Fruit fly (Drosophila melanogaster): Measurements from ENCODE around the gene ash1.

Gene ash1

DNA sequence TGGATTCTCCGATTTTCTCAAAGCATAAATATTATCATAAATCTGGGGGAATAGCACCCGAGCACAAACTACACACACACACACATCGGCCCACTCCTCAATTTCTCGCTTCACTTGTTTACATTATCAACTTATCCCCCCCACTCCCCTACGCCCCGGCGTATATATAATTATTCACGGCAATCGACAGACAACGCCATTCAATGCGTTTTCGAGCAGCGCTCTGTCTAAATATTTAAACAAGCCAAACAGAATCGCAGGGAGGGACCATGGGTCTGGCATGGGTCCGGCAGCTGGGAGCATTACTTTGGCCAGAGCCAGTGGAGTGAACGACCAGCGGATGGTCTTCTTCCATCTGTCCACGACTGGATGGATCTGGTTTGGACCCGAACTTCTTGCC is 22.9 kb downstream of the ash1 start (continued):
- TF ChIP-seq pdm3 (GFP tag; optimal IDR thresholded peaks at IDR 0.05): peak; percentile 4

dm6 chr3L:19574452-19574851 is 24.1 kb downstream of the ash1 start:
- TF ChIP-seq CG34406 (GFP tag; optimal IDR thresholded peaks at IDR 0.05) (no peak), Sox102F (GFP tag; optimal IDR thresholded peaks at IDR 0.05) (no peak), CG3032 (tag; optimal IDR thresholded peaks at IDR 0.05) (no peak), vri (GFP tag; optimal IDR thresholded peaks at IDR 0.05) (no peak), spab (GFP tag; optimal IDR thresholded peaks at IDR 0.05) (no peak), Ets21C (GFP tag; optimal IDR thresholded peaks at IDR 0.05) (no peak), CG8119 (GFP tag; IDR thresholded peaks at IDR 0.05) (no peak), CG6808 (GFP tag; optimal IDR thresholded peaks at IDR 0.05) (no peak), fd59A (GFP tag; optimal IDR thresholded peaks at IDR 0.05) (no peak), CG6163 (GFP tag; IDR thresholded peaks at IDR 0.05) (no peak), Sox15 (GFP tag; optimal IDR thresholded peaks at IDR 0.05) (no peak), CG1621 (tag; optimal IDR thresholded peaks at IDR 0.05) (no peak), lz (GFP tag; optimal IDR thresholded peaks at IDR 0.05) (no peak)

- TF ChIP-seq Hr4 (GFP tag; optimal IDR thresholded peaks at IDR 0.05): no peak
- TF ChIP-seq Blimp-1 (GFP tag; optimal IDR thresholded peaks at IDR 0.05): no peak
- no peak for TF ChIP-seq CG11902 (GFP tag; optimal IDR thresholded peaks at IDR 0.05)
- no peak for TF ChIP-seq CG8319 (GFP tag; optimal IDR thresholded peaks at IDR 0.05)
- no peak for TF ChIP-seq vri (GFP tag; optimal IDR thresholded peaks at IDR 0.05)
- no peak for TF ChIP-seq CG6854 (GFP tag; optimal IDR thresholded peaks at IDR 0.05)
- no peak for TF ChIP-seq CG3032 (tag; optimal IDR thresholded peaks at IDR 0.05)
- TF ChIP-seq CG11762 (GFP tag; optimal IDR thresholded peaks at IDR 0.05; ENCODE audit: insufficient read depth): no peak
- TF ChIP-seq dac (GFP tag; optimal IDR thresholded peaks at IDR 0.05): no peak
- no peak for TF ChIP-seq lz (GFP tag; optimal IDR thresholded peaks at IDR 0.05)
- TF ChIP-seq CG6808 (GFP tag; optimal IDR thresholded peaks at IDR 0.05): no peak
- no peak for TF ChIP-seq ss (GFP tag; optimal IDR thresholded peaks at IDR 0.05)
- no peak for TF ChIP-seq eg (GFP tag; IDR thresholded peaks at IDR 0.05)
- TF ChIP-seq esn (GFP tag; optimal IDR thresholded peaks at IDR 0.05): no peak
These were observed 29.1 kb downstream of the ash1 start for dm6 chr3L:19569407-19569806.

DNA sequence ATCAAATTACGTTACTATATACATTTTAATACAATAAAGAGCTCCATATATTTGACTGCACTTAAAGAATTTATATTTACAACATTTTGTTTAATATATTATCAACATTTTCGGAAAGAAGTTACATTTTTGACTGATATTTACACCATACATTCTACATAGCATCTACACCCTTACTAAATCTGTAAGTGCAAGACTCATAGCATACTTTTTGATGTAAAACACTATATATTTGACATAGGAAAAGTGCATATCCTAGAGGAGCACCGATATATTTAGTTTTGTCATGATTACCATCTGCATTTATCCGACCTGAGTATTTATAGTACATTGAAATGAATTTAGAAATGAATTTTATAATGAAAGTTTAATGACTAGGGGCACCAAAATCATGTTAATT is 29.6 kb downstream of the ash1 start:
- TF ChIP-seq Gug (GFP tag; IDR thresholded peaks at IDR 0.05): no peak
- no peak for TF ChIP-seq CG4318 (GFP tag; optimal IDR thresholded peaks at IDR 0.05)
- TF ChIP-seq CG9139 (GFP tag; optimal IDR thresholded peaks at IDR 0.05): no peak
- no peak for TF ChIP-seq CG1621 (tag; optimal IDR thresholded peaks at IDR 0.05)
- no peak for TF ChIP-seq dsx (GFP tag; optimal IDR thresholded peaks at IDR 0.05; ENCODE audit: poor library complexity, severe bottlenecking)

DNA sequence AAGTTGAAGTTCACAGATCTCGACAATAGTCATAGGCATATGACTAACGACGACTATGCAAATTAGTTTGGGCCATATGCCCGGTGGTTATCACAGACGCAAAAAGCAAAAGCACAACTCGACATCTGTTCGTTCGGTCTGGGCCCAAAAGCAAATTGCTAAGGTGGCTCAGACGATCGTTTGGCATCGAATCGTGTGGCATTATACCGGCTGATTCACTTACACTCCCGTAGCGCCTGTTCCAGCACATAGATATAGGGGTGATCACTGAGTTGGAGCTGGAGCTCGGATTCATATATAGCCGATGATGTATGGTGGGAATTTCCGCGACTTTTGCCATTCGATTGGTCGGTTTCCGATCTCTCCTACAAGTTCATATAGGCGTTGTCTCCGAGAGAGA is 32.4 kb downstream of the ash1 start:
- no peak for TF ChIP-seq fd59A (GFP tag; optimal IDR thresholded peaks at IDR 0.05)
- TF ChIP-seq CG8119 (GFP tag; IDR thresholded peaks at IDR 0.05): no peak
- TF ChIP-seq fkh (GFP tag; optimal IDR thresholded peaks at IDR 0.05): no peak
- no peak for TF ChIP-seq lz (GFP tag; optimal IDR thresholded peaks at IDR 0.05)
- no peak for TF ChIP-seq CG11762 (GFP tag; optimal IDR thresholded peaks at IDR 0.05; ENCODE audit: insufficient read depth)
- no peak for TF ChIP-seq salr (GFP tag; optimal IDR thresholded peaks at IDR 0.05)
- no peak for TF ChIP-seq CG8319 (GFP tag; optimal IDR thresholded peaks at IDR 0.05)
- TF ChIP-seq Ets21C (GFP tag; optimal IDR thresholded peaks at IDR 0.05): no peak
- TF ChIP-seq Hr38 (GFP tag; optimal IDR thresholded peaks at IDR 0.05): no peak
- no peak for TF ChIP-seq CG16779 (tag; optimal IDR thresholded peaks at IDR 0.05)
- no peak for TF ChIP-seq fd85E (GFP tag; optimal IDR thresholded peaks at IDR 0.05)
- no peak for TF ChIP-seq Ets96B (tag; optimal IDR thresholded peaks at IDR 0.05)
- TF ChIP-seq Sox14 (GFP tag; optimal IDR thresholded peaks at IDR 0.05): no peak
- TF ChIP-seq CG32006 (GFP tag; optimal IDR thresholded peaks at IDR 0.05): no peak
- no peak for TF ChIP-seq Blimp-1 (GFP tag; optimal IDR thresholded peaks at IDR 0.05)
- no peak for TF ChIP-seq Met (GFP tag; optimal IDR thresholded peaks at IDR 0.05)
- no peak for TF ChIP-seq CG9139 (GFP tag; optimal IDR thresholded peaks at IDR 0.05)
- TF ChIP-seq dac (GFP tag; optimal IDR thresholded peaks at IDR 0.05): no peak
- TF ChIP-seq Lpt (GFP tag; optimal IDR thresholded peaks at IDR 0.05): no peak
